Worm (Caenorhabditis elegans): ENCODE measurements around the gene F20H11.1.

DNA sequence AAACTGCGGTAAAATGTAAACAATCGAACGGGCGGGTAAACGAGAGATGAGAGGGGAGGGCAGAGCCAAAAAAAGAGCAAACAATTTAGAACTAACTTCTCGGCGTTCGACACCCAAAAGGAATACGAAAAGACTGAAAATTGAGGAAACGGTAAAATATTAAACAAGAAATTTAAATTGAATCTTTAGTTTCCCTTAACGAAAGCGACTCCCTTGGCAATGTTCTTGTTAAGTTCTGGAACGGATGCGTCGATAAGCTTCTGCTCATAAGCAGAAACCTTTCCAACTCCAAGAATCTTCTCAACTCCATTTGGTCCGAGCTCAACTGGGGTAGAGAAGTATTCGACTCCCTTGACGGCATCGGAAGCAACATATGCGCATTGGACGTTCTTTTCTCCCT is 14.7 kb upstream of the F20H11.1 start:
- no peak for TF ChIP-seq ceh-39 (tag; optimal IDR thresholded peaks at IDR 0.05)
- no peak for TF ChIP-seq nhr-76 (tag; optimal IDR thresholded peaks at IDR 0.05)
- no peak for TF ChIP-seq elt-3 (tag; optimal IDR thresholded peaks at IDR 0.05)
- TF ChIP-seq unc-39 (tag; optimal IDR thresholded peaks at IDR 0.05) = no peak
- TF ChIP-seq lin-13 (tag; optimal IDR thresholded peaks at IDR 0.05) = no peak
- no peak for TF ChIP-seq drap-1 (GFP tag; optimal IDR thresholded peaks at IDR 0.05)
- TF ChIP-seq ces-1 (GFP tag; optimal IDR thresholded peaks at IDR 0.05) = no peak
- TF ChIP-seq snpc-4 (tag; optimal IDR thresholded peaks at IDR 0.05) = no peak
- TF ChIP-seq ztf-11 (tag; optimal IDR thresholded peaks at IDR 0.05) = no peak
- TF ChIP-seq unc-62 (GFP tag; optimal IDR thresholded peaks at IDR 0.05) = no peak
- no peak for TF ChIP-seq lsy-2 (tag; optimal IDR thresholded peaks at IDR 0.05)
- no peak for TF ChIP-seq elt-1 (tag; optimal IDR thresholded peaks at IDR 0.05; ENCODE audit: borderline replicate concordance, insufficient read depth)
- no peak for TF ChIP-seq blmp-1 (tag; optimal IDR thresholded peaks at IDR 0.05)
- no peak for TF ChIP-seq bed-3 (GFP tag; optimal IDR thresholded peaks at IDR 0.05)
